Fruit fly (Drosophila melanogaster) whole organism, prepupa: ENCODE data around the gene CG12362.
A peak's percentile ranks its signal among the peaks of the same experiment; 100 is the strongest.

Experiments
- Blimp-1 ChIP-seq: fragments of 200-800 bp; sonication (Bioruptor generic); optimal IDR thresholded peaks from 3 replicates; lab custom pipeline; 2017; ENCODE audit warnings: missing biosample characterization, missing genetic modification characterization, mild to moderate bottlenecking, moderate library complexity, missing genetic modification reagents
- CG10631 ChIP-seq: fragments of 200-800 bp; sonication (Bioruptor generic); optimal IDR thresholded peaks from 2 replicates; lab custom pipeline; 2016; ENCODE audit warnings: missing biosample characterization, missing genetic modification characterization
- CG10669 ChIP-seq: fragments of 200-800 bp; sonication (Bioruptor generic); optimal IDR thresholded peaks from 3 replicates; lab custom pipeline; 2018; ENCODE audit warnings: missing biosample characterization, mild to moderate bottlenecking, missing genetic modification characterization, moderate library complexity
- CG11902 ChIP-seq: fragments of 200-800 bp; sonication (Bioruptor generic); optimal IDR thresholded peaks from 3 replicates; lab custom pipeline; 2016; ENCODE audit warnings: missing biosample characterization, missing genetic modification characterization
- CG15336 ChIP-seq: fragments of 200-800 bp; sonication (Bioruptor generic); IDR thresholded peaks from 2 replicates; pipeline ENCODE4 v1.3.6; 2022; ENCODE audit warnings: missing biosample characterization, missing genetic modification characterization
- CG1621 ChIP-seq: fragments of 200-800 bp; sonication (Bioruptor generic); optimal IDR thresholded peaks from 3 replicates; lab custom pipeline; 2018; ENCODE audit warnings: missing biosample characterization, mild to moderate bottlenecking, missing genetic modification characterization
- CG16779 ChIP-seq: fragments of 200-800 bp; sonication (Bioruptor generic); optimal IDR thresholded peaks from 3 replicates; lab custom pipeline; 2017; ENCODE audit warnings: missing biosample characterization, mild to moderate bottlenecking, missing genetic modification characterization
- CG3032 ChIP-seq: fragments of 200-800 bp; optimal IDR thresholded peaks from 2 replicates; lab custom pipeline; 2019; ENCODE audit warnings: missing biosample characterization, mild to moderate bottlenecking, missing genetic modification characterization, moderate library complexity
- CG31627 ChIP-seq: fragments of 200-800 bp; sonication (Bioruptor generic); optimal IDR thresholded peaks from 3 replicates; lab custom pipeline; 2016; ENCODE audit warnings: missing biosample characterization, missing genetic modification characterization
- CG32006 ChIP-seq: fragments of 200-800 bp; sonication (Bioruptor generic); optimal IDR thresholded peaks from 3 replicates; lab custom pipeline; 2017; ENCODE audit warnings: missing biosample characterization, mild to moderate bottlenecking, missing genetic modification characterization
- CG34406 ChIP-seq: fragments of 200-800 bp; sonication (Bioruptor generic); optimal IDR thresholded peaks from 3 replicates; lab custom pipeline; 2016; ENCODE audit warnings: missing biosample characterization, missing genetic modification characterization
- CG6163 ChIP-seq: fragments of 200-800 bp; sonication (Bioruptor generic); IDR thresholded peaks from 3 replicates; pipeline ENCODE4 v1.3.6; 2022; ENCODE audit warnings: missing biosample characterization, missing genetic modification characterization
- CG6276 ChIP-seq: fragments of 200-800 bp; sonication (Bioruptor generic); optimal IDR thresholded peaks from 2 replicates; lab custom pipeline; 2017; ENCODE audit warnings: missing biosample characterization, mild to moderate bottlenecking, missing genetic modification characterization
- CG6792 ChIP-seq: fragments of 200-800 bp; sonication (Bioruptor generic); optimal IDR thresholded peaks from 3 replicates; lab custom pipeline; 2016; ENCODE audit warnings: missing biosample characterization, missing genetic modification characterization
- CG7368 ChIP-seq: fragments of 200-800 bp; sonication (Bioruptor generic); optimal IDR thresholded peaks from 3 replicates; lab custom pipeline; 2016; ENCODE audit warnings: missing biosample characterization, missing genetic modification characterization
- CG8632 ChIP-seq: fragments of 200-800 bp; sonication (Bioruptor generic); optimal IDR thresholded peaks from 3 replicates; lab custom pipeline; 2016; ENCODE audit warnings: missing biosample characterization, missing genetic modification characterization
- CG9139 ChIP-seq: fragments of 200-800 bp; sonication (Bioruptor generic); optimal IDR thresholded peaks from 3 replicates; lab custom pipeline; 2017; ENCODE audit warnings: missing biosample characterization, mild to moderate bottlenecking, missing genetic modification characterization
- Eip75B ChIP-seq: fragments of 200-800 bp; sonication (Bioruptor generic); optimal IDR thresholded peaks from 3 replicates; lab custom pipeline; 2016; ENCODE audit warnings: missing biosample characterization, missing genetic modification characterization
- Eip78C ChIP-seq: fragments of 200-800 bp; sonication (Bioruptor generic); peaks from one replicate; lab custom pipeline; 2016; ENCODE audit warnings: missing biosample characterization, missing genetic modification characterization
- Eip93F ChIP-seq: fragments of 200-800 bp; sonication (Bioruptor generic); optimal IDR thresholded peaks from 2 replicates; lab custom pipeline; 2016; ENCODE audit warnings: missing biosample characterization, mild to moderate bottlenecking, missing genetic modification characterization
- Ets96B ChIP-seq: fragments of 200-800 bp; optimal IDR thresholded peaks from 2 replicates; lab custom pipeline; 2019; ENCODE audit warnings: missing biosample characterization, mild to moderate bottlenecking, missing genetic modification characterization, moderate library complexity
- Hr39 ChIP-seq: fragments of 200-800 bp; sonication (Bioruptor generic); optimal IDR thresholded peaks from 2 replicates; lab custom pipeline; 2016; ENCODE audit warnings: missing biosample characterization, missing genetic modification characterization
- Hr4 ChIP-seq: fragments of 200-800 bp; sonication (Bioruptor generic); optimal IDR thresholded peaks from 3 replicates; lab custom pipeline; 2016; ENCODE audit warnings: missing biosample characterization, missing genetic modification characterization
- Lpt ChIP-seq: fragments of 200-800 bp; sonication (Bioruptor generic); optimal IDR thresholded peaks from 3 replicates; lab custom pipeline; 2016; ENCODE audit warnings: missing biosample characterization, missing genetic modification characterization
- Met ChIP-seq: fragments of 200-800 bp; sonication (Bioruptor generic); optimal IDR thresholded peaks from 3 replicates; lab custom pipeline; 2016; ENCODE audit warnings: missing biosample characterization, missing genetic modification characterization
- OdsH ChIP-seq: fragments of 200-800 bp; sonication (Bioruptor generic); optimal IDR thresholded peaks from 3 replicates; lab custom pipeline; 2016; ENCODE audit warnings: missing biosample characterization, missing genetic modification characterization
- Sox14 ChIP-seq: fragments of 200-800 bp; sonication (Bioruptor generic); optimal IDR thresholded peaks from 3 replicates; lab custom pipeline; 2016; ENCODE audit warnings: missing biosample characterization, missing genetic modification characterization
- Sox15 ChIP-seq: fragments of 200-800 bp; sonication (Bioruptor generic); optimal IDR thresholded peaks from 3 replicates; lab custom pipeline; 2016; ENCODE audit warnings: missing biosample characterization, missing genetic modification characterization
- achi ChIP-seq: fragments of 200-800 bp; sonication (Bioruptor generic); optimal IDR thresholded peaks from 3 replicates; lab custom pipeline; 2016; ENCODE audit warnings: missing biosample characterization, missing genetic modification characterization
- acj6 ChIP-seq: fragments of 200-800 bp; sonication (Bioruptor generic); optimal IDR thresholded peaks from 3 replicates; lab custom pipeline; 2016; ENCODE audit warnings: missing biosample characterization, missing genetic modification characterization
- cyc ChIP-seq: fragments of 200-800 bp; sonication (Bioruptor generic); optimal IDR thresholded peaks from 3 replicates; lab custom pipeline; 2016; ENCODE audit warnings: missing biosample characterization, missing genetic modification characterization
- dsx ChIP-seq: fragments of 200-800 bp; optimal IDR thresholded peaks from 3 replicates; lab custom pipeline; 2019; ENCODE audit warnings: missing biosample characterization, mild to moderate bottlenecking, missing genetic modification characterization, moderate library complexity; ENCODE audit not compliant: poor library complexity, severe bottlenecking
- eg ChIP-seq: fragments of 200-800 bp; sonication (Bioruptor generic); IDR thresholded peaks from 3 replicates; pipeline ENCODE4 v1.3.6; 2022; ENCODE audit warnings: missing biosample characterization, missing genetic modification characterization
- esn ChIP-seq: fragments of 200-800 bp; sonication (Bioruptor generic); optimal IDR thresholded peaks from 2 replicates; lab custom pipeline; 2016; ENCODE audit warnings: missing biosample characterization, mild to moderate bottlenecking, missing genetic modification characterization, moderate library complexity
- fd85E ChIP-seq: fragments of 200-800 bp; sonication (Bioruptor generic); optimal IDR thresholded peaks from 3 replicates; lab custom pipeline; 2016; ENCODE audit warnings: missing biosample characterization, missing genetic modification characterization
- lz ChIP-seq: fragments of 200-800 bp; sonication (Bioruptor generic); optimal IDR thresholded peaks from 3 replicates; lab custom pipeline; 2016; ENCODE audit warnings: missing biosample characterization, missing genetic modification characterization
- net ChIP-seq: fragments of 200-800 bp; sonication (Bioruptor generic); optimal IDR thresholded peaks from 3 replicates; lab custom pipeline; 2016; ENCODE audit warnings: missing biosample characterization, missing genetic modification characterization
- pdm3 ChIP-seq: fragments of 200-800 bp; sonication (Bioruptor generic); optimal IDR thresholded peaks from 3 replicates; lab custom pipeline; 2016; ENCODE audit warnings: missing biosample characterization, missing genetic modification characterization
- salr ChIP-seq, 2 experiments: fragments of 200-800 bp; sonication (Bioruptor generic); optimal IDR thresholded peaks; 3 replicates each; lab custom pipeline; 2016 to 2018; ENCODE audit warnings: missing biosample characterization in 2 of 2, missing genetic modification characterization in 2 of 2, mild to moderate bottlenecking in 1 of 2
- ss ChIP-seq, 2 experiments: fragments of 200-800 bp; sonication (Bioruptor generic); optimal IDR thresholded peaks; 2 replicates in 1 of 2; 3 replicates in 1 of 2; lab custom pipeline; 2017 to 2018; ENCODE audit warnings: mild to moderate bottlenecking in 2 of 2, missing biosample characterization in 2 of 2, missing genetic modification characterization in 2 of 2, moderate library complexity in 1 of 2
- svp ChIP-seq: fragments of 200-800 bp; sonication (Bioruptor generic); peaks from one replicate; lab custom pipeline; 2016; ENCODE audit warnings: missing biosample characterization, missing genetic modification characterization
- topi ChIP-seq: fragments of 200-800 bp; sonication (Bioruptor generic); optimal IDR thresholded peaks from 3 replicates; lab custom pipeline; 2016; ENCODE audit warnings: missing biosample characterization, missing genetic modification characterization

CG12362 gene

dm6 chr3L:10381275-10381674 lies 31.3 kb upstream of the CG12362 start (continued):
- TF ChIP-seq CG34406: peak; percentile 61
- TF ChIP-seq CG6163 (GFP tag; lab: Robert Waterston, UW): peak; percentile 63; the same call in 2 of the 3 replicates
- peak; percentile 32 for TF ChIP-seq Ets96B
- no peak for TF ChIP-seq CG7368 (GFP tag; lab: Kevin White, UChicago)
- TF ChIP-seq CG15336 (GFP tag; lab: Robert Waterston, UW): peak; percentile 64
- TF ChIP-seq CG10669 (GFP tag; lab: Kevin White, UChicago): peak; percentile 49
- TF ChIP-seq CG6276 (GFP tag; lab: Kevin White, UChicago): peak; percentile 16
- peak; percentile 68 for TF ChIP-seq CG6792 (GFP tag; lab: Kevin White, UChicago)
- peak; percentile 81 for TF ChIP-seq esn (GFP tag; lab: Kevin White, UChicago)
- peak; percentile 62 for TF ChIP-seq Eip75B
- peak; percentile 50 for TF ChIP-seq achi (GFP tag; lab: Kevin White, UChicago)
- peak; percentile 67 for TF ChIP-seq Hr39 (GFP tag; lab: Kevin White, UChicago)
- TF ChIP-seq CG8632 (GFP tag; lab: Kevin White, UChicago): peak; percentile 59
- TF ChIP-seq CG32006: peak; percentile 69
- TF ChIP-seq Hr4 (GFP tag; lab: Kevin White, UChicago): peak; percentile 66
- peak; percentile 67 for TF ChIP-seq CG3032 (tag; lab: Kevin White, UChicago)

DNA sequence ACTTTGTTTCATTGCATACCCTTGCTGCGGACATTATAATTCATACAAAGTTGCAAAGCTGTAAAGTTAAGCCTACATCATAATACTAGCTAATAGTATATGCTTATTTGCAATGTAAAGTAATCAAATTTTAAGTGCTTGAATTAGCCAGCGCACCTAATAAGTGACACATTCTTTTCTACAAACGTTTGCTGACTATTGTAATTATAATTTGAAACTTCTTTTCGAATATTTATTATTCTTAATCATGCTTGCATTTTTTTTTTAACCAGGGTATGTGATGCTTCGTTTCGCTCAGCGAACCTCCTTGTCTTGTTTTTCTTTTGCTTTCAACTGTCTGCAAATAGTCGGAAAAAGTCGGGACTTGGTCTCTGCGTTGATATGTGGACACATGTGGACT lies 30.8 kb upstream of the CG12362 start:
- peak; percentile 2 for TF ChIP-seq pdm3 (GFP tag; lab: Kevin White, UChicago)
- TF ChIP-seq Eip78C: peak; percentile 59
- TF ChIP-seq CG32006: peak; percentile 35
- TF ChIP-seq Hr39 (GFP tag; lab: Kevin White, UChicago): peak; percentile 0
- TF ChIP-seq CG15336 (GFP tag; lab: Robert Waterston, UW): no peak
- TF ChIP-seq Ets96B: no peak
- no peak for TF ChIP-seq net
- TF ChIP-seq dsx (GFP tag; lab: Kevin White, UChicago): peak; percentile 86
- TF ChIP-seq CG1621 (tag; lab: Kevin White, UChicago): no peak
- peak; percentile 30 for TF ChIP-seq Sox14 (GFP tag; lab: Kevin White, UChicago)

DNA sequence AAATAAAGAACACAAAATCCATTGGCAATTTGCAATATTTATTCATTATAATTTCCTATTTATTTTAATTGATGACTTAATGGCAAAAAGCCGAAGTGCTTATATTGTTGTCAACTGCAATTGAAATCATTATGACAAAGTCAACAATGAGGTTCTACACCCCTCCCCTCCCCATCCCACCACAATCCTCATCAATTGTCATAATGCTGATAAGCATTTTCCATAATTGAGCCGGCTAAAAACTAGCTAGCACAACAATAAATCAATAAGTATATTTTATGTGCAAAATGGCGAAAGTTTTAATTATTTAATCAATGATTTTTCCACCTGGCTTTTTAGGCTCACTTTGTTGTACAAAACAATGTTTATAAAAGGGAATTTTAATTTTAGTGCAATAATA lies 29.7 kb upstream of the CG12362 start:
- TF ChIP-seq Eip78C: peak; percentile 22
- TF ChIP-seq Eip93F: no peak
- TF ChIP-seq Sox15: no peak
- TF ChIP-seq svp (GFP tag; lab: Kevin White, UChicago): peak; percentile 12

DNA sequence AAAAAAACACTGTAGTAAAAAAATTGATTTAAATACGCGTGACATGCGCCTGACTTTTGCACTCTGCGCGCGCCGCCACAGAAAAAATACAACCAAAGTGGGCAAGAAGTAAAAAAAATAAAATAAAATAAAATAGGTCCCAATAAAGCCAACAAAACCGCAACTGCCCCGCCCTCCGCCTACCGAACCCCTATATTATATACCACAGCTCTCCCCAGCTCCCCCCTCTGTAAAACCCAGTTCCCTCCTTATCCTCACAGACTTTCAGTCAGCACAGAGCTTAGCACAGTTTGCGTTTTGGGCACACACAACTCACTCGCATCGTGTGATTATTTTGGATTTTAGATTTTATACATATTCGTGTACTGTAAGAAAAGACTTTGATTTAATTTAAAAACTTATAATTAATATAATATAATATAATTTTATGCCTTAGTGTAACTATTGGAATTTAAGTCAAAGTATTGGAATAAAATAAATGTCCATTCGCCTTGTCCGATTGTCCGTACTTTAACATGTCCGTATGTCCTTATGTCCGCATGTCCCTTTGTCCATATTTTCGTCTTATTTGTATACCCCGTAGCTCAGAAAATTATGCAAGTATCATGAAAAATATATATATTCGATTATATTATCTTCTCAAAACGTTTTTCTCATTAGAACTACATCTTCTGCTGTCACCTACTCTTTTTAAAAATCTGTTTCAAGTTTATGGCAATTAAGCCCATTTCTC lies 27.7 kb upstream of the CG12362 start:
- peak; percentile 23 for TF ChIP-seq achi (GFP tag; lab: Kevin White, UChicago)
- TF ChIP-seq Hr39 (GFP tag; lab: Kevin White, UChicago): peak; percentile 0
- TF ChIP-seq eg (GFP tag; lab: Robert Waterston, UW): peak; percentile 33; the same call in 1 of the 3 replicates
- TF ChIP-seq OdsH (GFP tag; lab: Kevin White, UChicago): peak; percentile 28
- no peak for TF ChIP-seq Sox15
- TF ChIP-seq ss (GFP tag; optimal IDR thresholded peaks at IDR 0.05; lab: Kevin White, UChicago): peak; percentile 44 to 53
- peak; percentile 62; the same call in 2 of the 3 replicates for TF ChIP-seq CG6163 (GFP tag; lab: Robert Waterston, UW)
- no peak for TF ChIP-seq CG11902 (GFP tag; lab: Kevin White, UChicago)
- TF ChIP-seq CG8632 (GFP tag; lab: Kevin White, UChicago): peak; percentile 18
- TF ChIP-seq fd85E: no peak
- no peak for TF ChIP-seq net
- TF ChIP-seq CG10669 (GFP tag; lab: Kevin White, UChicago): no peak
- TF ChIP-seq CG9139 (GFP tag; lab: Kevin White, UChicago): peak; percentile 13
- peak; percentile 1 for TF ChIP-seq svp (GFP tag; lab: Kevin White, UChicago)
- peak in 1 of 2 experiments; percentile 21 for TF ChIP-seq salr (GFP tag; optimal IDR thresholded peaks at IDR 0.05; lab: Kevin White, UChicago)
- TF ChIP-seq Sox14 (GFP tag; lab: Kevin White, UChicago): no peak
- peak; percentile 2 for TF ChIP-seq acj6 (GFP tag; lab: Kevin White, UChicago)
- peak; percentile 22 for TF ChIP-seq CG6276 (GFP tag; lab: Kevin White, UChicago)
- no peak for TF ChIP-seq CG16779 (tag; lab: Kevin White, UChicago)
- TF ChIP-seq CG6792 (GFP tag; lab: Kevin White, UChicago): peak; percentile 2
- no peak for TF ChIP-seq CG34406
- no peak for TF ChIP-seq lz (GFP tag; lab: Kevin White, UChicago)
- TF ChIP-seq Met (GFP tag; lab: Kevin White, UChicago): no peak
- no peak for TF ChIP-seq cyc
- peak; percentile 78 for TF ChIP-seq Eip78C
- TF ChIP-seq Lpt (GFP tag; lab: Kevin White, UChicago): peak; percentile 7
- 0 out of 2 replicates have a peak, but pooled peaks have one; percentile 11 for TF ChIP-seq CG15336 (GFP tag; lab: Robert Waterston, UW)
- TF ChIP-seq CG10631: peak; percentile 43
- no peak for TF ChIP-seq CG31627
- TF ChIP-seq Blimp-1: no peak
- no peak for TF ChIP-seq CG7368 (GFP tag; lab: Kevin White, UChicago)
- TF ChIP-seq esn (GFP tag; lab: Kevin White, UChicago): peak; percentile 19
- no peak for TF ChIP-seq topi (GFP tag; lab: Kevin White, UChicago)
